Fruit fly (Drosophila melanogaster) whole organism, prepupa: ENCODE data around the gene CG6345.

Experiments
- Blimp-1 ChIP-seq: fragments of 200-800 bp; sonication (Bioruptor generic); optimal IDR thresholded peaks from 3 replicates; lab custom pipeline; 2017; ENCODE audit warnings: missing biosample characterization, missing genetic modification characterization, mild to moderate bottlenecking, moderate library complexity, missing genetic modification reagents
- CG11294 ChIP-seq: fragments of 200-800 bp; sonication (Bioruptor generic); IDR thresholded peaks from 2 replicates; pipeline ENCODE4 v1.3.6; 2022; ENCODE audit warnings: missing biosample characterization, missing genetic modification characterization
- CG6854 ChIP-seq: fragments of 200-800 bp; sonication (Bioruptor generic); optimal IDR thresholded peaks from 2 replicates; lab custom pipeline; 2017; ENCODE audit warnings: missing biosample characterization, mild to moderate bottlenecking, missing genetic modification characterization
- Hr38 ChIP-seq: sonication (Bioruptor generic); optimal IDR thresholded peaks from 2 replicates; lab custom pipeline; 2016; ENCODE audit warnings: missing biosample characterization, missing genetic modification characterization
- Met ChIP-seq: fragments of 200-800 bp; sonication (Bioruptor generic); optimal IDR thresholded peaks from 3 replicates; lab custom pipeline; 2016; ENCODE audit warnings: missing biosample characterization, missing genetic modification characterization
- Sox102F ChIP-seq: fragments of 200-800 bp; sonication (Bioruptor generic); optimal IDR thresholded peaks from 2 replicates; lab custom pipeline; 2016; ENCODE audit warnings: missing biosample characterization, mild to moderate bottlenecking, missing genetic modification characterization
- fd85E ChIP-seq: fragments of 200-800 bp; sonication (Bioruptor generic); optimal IDR thresholded peaks from 3 replicates; lab custom pipeline; 2016; ENCODE audit warnings: missing biosample characterization, missing genetic modification characterization
- topi ChIP-seq: fragments of 200-800 bp; sonication (Bioruptor generic); optimal IDR thresholded peaks from 3 replicates; lab custom pipeline; 2016; ENCODE audit warnings: missing biosample characterization, missing genetic modification characterization

- no peak for TF ChIP-seq CG6854 (GFP tag; lab: Kevin White, UChicago)
- TF ChIP-seq fd85E (GFP tag; lab: Kevin White, UChicago), result no peak
- no peak for TF ChIP-seq Blimp-1 (GFP tag; lab: Kevin White, UChicago)
- no peak for TF ChIP-seq Hr38 (GFP tag; lab: Kevin White, UChicago)
- no peak for TF ChIP-seq CG11294
- TF ChIP-seq topi, result peak; percentile 49
- TF ChIP-seq Sox102F (GFP tag; lab: Kevin White, UChicago), result peak; percentile 27
- TF ChIP-seq Met, result peak; percentile 35
Observed at dm6 chr3R:10454909-10455308, 39.1 kb upstream of the CG6345 start.
